Fruit fly (Drosophila melanogaster) whole organism: ENCODE data around the gene Non2.

Experiments used
- CG8478 ChIP-seq: fragments of >200 bp; optimal IDR thresholded peaks from 2 replicates; lab custom pipeline; 2018; ENCODE audit warnings: inconsistent platforms
- Dll ChIP-seq: fragments of >200 bp; optimal IDR thresholded peaks from 2 replicates; lab custom pipeline; 2017
- pan ChIP-seq: fragments of >200 bp; optimal IDR thresholded peaks from 2 replicates; lab custom pipeline; 2017
- psq ChIP-seq: fragments of >200 bp; optimal IDR thresholded peaks from 2 replicates; lab custom pipeline; 2017
- usp ChIP-seq: fragments of >200 bp; optimal IDR thresholded peaks from 2 replicates; lab custom pipeline; 2017; ENCODE audit warnings: missing biosample characterization, missing genetic modification characterization, mixed read lengths

dm6 chr3L:2780711-2781110, 13.9 kb downstream of the Non2 start, which contains the start of gene mRpS35:
- no peak for TF ChIP-seq usp
- TF ChIP-seq CG8478 (lab: Kevin White, UChicago), result no peak
- TF ChIP-seq psq (lab: Kevin White, UChicago), result no peak
- no peak for TF ChIP-seq pan (lab: Kevin White, UChicago)
- TF ChIP-seq Dll (lab: Kevin White, UChicago), result no peak
